Fruit fly (Drosophila melanogaster): ENCODE measurements around the gene Cp15.

Gene Cp15

dm6 chr3L:8700054-8700642, 28.1 kb upstream of the Cp15 start (continued):
- no peak for TF ChIP-seq tx (GFP tag; optimal IDR thresholded peaks at IDR 0.05)
- no peak for TF ChIP-seq CG8290 (GFP tag; optimal IDR thresholded peaks at IDR 0.05)
- no peak for TF ChIP-seq CG8290 (tag; optimal IDR thresholded peaks at IDR 0.05)
- TF ChIP-seq row (GFP tag; IDR thresholded peaks at IDR 0.05): no peak
- 0 out of 2 replicates have a peak, but pooled peaks have one; percentile 1 for TF ChIP-seq Adf1 (GFP tag; IDR thresholded peaks at IDR 0.05)
- peak; percentile 44; the same call in 1 of the 3 replicates for TF ChIP-seq vnd (GFP tag; IDR thresholded peaks at IDR 0.05; ENCODE audit: partially characterized antibody)
- no peak for TF ChIP-seq CG17359 (tag; optimal IDR thresholded peaks at IDR 0.05)
- TF ChIP-seq Hey (tag; optimal IDR thresholded peaks at IDR 0.05): peak; percentile 95
- TF ChIP-seq ci (GFP tag; IDR thresholded peaks at IDR 0.05): peak; percentile 29; the same call in 1 of the 3 replicates
- peak; percentile 5 for TF ChIP-seq abd-A (tag; optimal IDR thresholded peaks at IDR 0.05)
- no peak for TF ChIP-seq CG12942 (GFP tag; optimal IDR thresholded peaks at IDR 0.05)
- no peak for TF ChIP-seq en (GFP tag; optimal IDR thresholded peaks at IDR 0.05)
- peak; percentile 82 for TF ChIP-seq CG7987 (GFP tag; optimal IDR thresholded peaks at IDR 0.05)
- no peak for TF ChIP-seq pzg (GFP tag; optimal IDR thresholded peaks at IDR 0.05)
- peak; percentile 25 for TF ChIP-seq HLHmδ (GFP tag; optimal IDR thresholded peaks at IDR 0.05)
- peak; percentile 89 for TF ChIP-seq CG34376 (GFP tag; optimal IDR thresholded peaks at IDR 0.05)
- TF ChIP-seq PHDP (tag; optimal IDR thresholded peaks at IDR 0.05): peak; percentile 2
- TF ChIP-seq CG2129 (GFP tag; IDR thresholded peaks at IDR 0.05; ENCODE audit: partially characterized antibody): no peak
- no peak for TF ChIP-seq dmrt11E (tag; optimal IDR thresholded peaks at IDR 0.05)
- TF ChIP-seq mld (GFP tag; IDR thresholded peaks at IDR 0.05; ENCODE audit: partially characterized antibody): no peak
- TF ChIP-seq cwo (GFP tag; optimal IDR thresholded peaks at IDR 0.05): peak; percentile 98
- TF ChIP-seq Scr (GFP tag; IDR thresholded peaks at IDR 0.05; ENCODE audit: partially characterized antibody): 0 out of 2 replicates have a peak, but pooled peaks have one; percentile 18
- TF ChIP-seq Ada2b (GFP tag; IDR thresholded peaks at IDR 0.05): no peak
- no peak for TF ChIP-seq Optix (GFP tag; IDR thresholded peaks at IDR 0.05)
- TF ChIP-seq CG15479 (GFP tag; optimal IDR thresholded peaks at IDR 0.05): peak; percentile 43
- no peak for TF ChIP-seq CG14667 (GFP tag; IDR thresholded peaks at IDR 0.05)
- no peak for TF ChIP-seq knrl (GFP tag; IDR thresholded peaks at IDR 0.05; ENCODE audit: partially characterized antibody)
- peak; percentile 90 for TF ChIP-seq exex (tag; optimal IDR thresholded peaks at IDR 0.05)
- TF ChIP-seq danr (GFP tag; IDR thresholded peaks at IDR 0.05): no peak
- peak in 1 of 2 experiments; percentile 88 for TF ChIP-seq Hr78 (GFP tag; optimal IDR thresholded peaks at IDR 0.05)
- TF ChIP-seq chinmo (GFP tag; IDR thresholded peaks at IDR 0.05; ENCODE audit: partially characterized antibody): peak; percentile 43; the same call in 1 of the 4 replicates
- peak; percentile 95 for TF ChIP-seq crol (GFP tag; IDR thresholded peaks at IDR 0.05)
- no peak for TF ChIP-seq CG11093 (GFP tag; IDR thresholded peaks at IDR 0.05)
- peak; percentile 39 for TF ChIP-seq CG15696 (tag; optimal IDR thresholded peaks at IDR 0.05)
- no peak for TF ChIP-seq Dbx (GFP tag; IDR thresholded peaks at IDR 0.05)
- peak; percentile 69 for TF ChIP-seq gro (GFP tag; optimal IDR thresholded peaks at IDR 0.05)
- TF ChIP-seq ara (GFP tag; IDR thresholded peaks at IDR 0.05): peak; percentile 10
- peak; percentile 60; the same call in 1 of the 2 replicates for TF ChIP-seq NFAT (GFP tag; IDR thresholded peaks at IDR 0.05)

DNA sequence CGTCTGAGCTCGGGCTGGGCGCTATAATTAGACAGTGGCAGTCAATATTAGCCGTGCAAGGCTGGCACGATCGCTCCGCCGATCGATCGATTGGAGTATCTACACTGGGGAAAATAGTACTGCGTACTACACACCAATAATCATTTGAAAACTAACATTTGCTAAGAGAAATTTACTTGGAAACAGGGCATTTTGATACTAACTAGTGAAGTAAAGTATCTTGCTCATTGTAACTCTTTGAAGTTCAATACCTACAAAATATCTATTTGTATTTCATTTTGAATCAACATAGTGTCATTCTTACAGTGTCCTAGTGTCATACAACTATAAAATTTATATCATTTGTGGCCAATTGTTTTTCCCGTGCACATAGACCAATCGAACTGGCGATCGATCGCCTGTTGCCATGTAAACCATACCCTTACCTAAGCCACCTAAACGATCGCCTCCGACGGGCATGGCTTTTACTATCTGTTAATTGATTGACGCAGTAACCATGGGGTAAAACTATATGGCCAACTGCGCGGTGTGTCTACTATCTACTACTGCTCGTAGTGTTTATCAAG, 27.6 kb upstream of the Cp15 start:
- TF ChIP-seq CG10979 (tag; optimal IDR thresholded peaks at IDR 0.05): peak; percentile 72
- peak; percentile 83 for TF ChIP-seq CG12391 (tag; optimal IDR thresholded peaks at IDR 0.05)
- peak; percentile 49 for TF ChIP-seq Ets97D (GFP tag; optimal IDR thresholded peaks at IDR 0.05)
- TF ChIP-seq ranshi (GFP tag; IDR thresholded peaks at IDR 0.05): peak; percentile 64; the same call in 1 of the 2 replicates
- peak; percentile 35 for TF ChIP-seq gcm2 (GFP tag; optimal IDR thresholded peaks at IDR 0.05)
- TF ChIP-seq cato (GFP tag; optimal IDR thresholded peaks at IDR 0.05; ENCODE audit: borderline replicate concordance): peak; percentile 61
- TF ChIP-seq Usf (GFP tag; optimal IDR thresholded peaks at IDR 0.05): peak; percentile 59
- peak; percentile 43 for TF ChIP-seq ap (GFP tag; IDR thresholded peaks at IDR 0.05)
- peak; percentile 69; the same call in 1 of the 2 replicates for TF ChIP-seq GATAe (GFP tag; conservative IDR thresholded peaks at IDR 0.05)
- peak; percentile 88 for TF ChIP-seq Ptx1 (GFP tag; IDR thresholded peaks at IDR 0.05)
- TF ChIP-seq CG12744 (GFP tag; optimal IDR thresholded peaks at IDR 0.05): peak; percentile 80
- no peak for TF ChIP-seq fru (optimal IDR thresholded peaks at IDR 0.05)
- TF ChIP-seq pita (GFP tag; optimal IDR thresholded peaks at IDR 0.05): no peak

Data from whole organism, embryonic.